Worm (Caenorhabditis elegans): ENCODE results near the gene T05E12.6.

Gene T05E12.6

DNA sequence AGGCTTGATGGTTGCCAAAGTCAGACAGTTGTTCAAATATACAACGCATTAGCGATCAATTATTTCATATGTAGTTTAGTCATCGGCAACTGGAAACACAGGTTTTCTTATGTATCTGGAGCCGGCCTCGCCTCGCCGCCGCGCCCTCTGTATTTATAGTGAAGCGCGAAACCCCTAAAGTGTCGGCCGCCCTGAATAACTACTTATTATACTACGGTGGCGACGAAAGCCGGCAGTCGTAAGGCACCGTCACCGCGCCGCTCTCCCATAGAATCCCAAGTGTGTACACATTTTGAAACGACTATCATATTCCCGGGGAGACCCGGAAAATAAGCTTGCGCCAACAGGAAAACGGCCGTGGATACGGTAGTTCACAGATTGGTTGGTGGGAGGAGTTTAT lies 5.3 kb upstream of the T05E12.6 start:
- no peak for TF ChIP-seq pha-4 (tag; optimal IDR thresholded peaks at IDR 0.05)
- TF ChIP-seq elt-3 (tag; optimal IDR thresholded peaks at IDR 0.05) = no peak
- no peak for TF ChIP-seq flh-1 (GFP tag; optimal IDR thresholded peaks at IDR 0.05)
- TF ChIP-seq sptf-1 (tag; optimal IDR thresholded peaks at IDR 0.05) = no peak
- TF ChIP-seq mep-1 (tag; optimal IDR thresholded peaks at IDR 0.05) = no peak
- no peak for TF ChIP-seq hlh-1 (tag; optimal IDR thresholded peaks at IDR 0.05)

DNA sequence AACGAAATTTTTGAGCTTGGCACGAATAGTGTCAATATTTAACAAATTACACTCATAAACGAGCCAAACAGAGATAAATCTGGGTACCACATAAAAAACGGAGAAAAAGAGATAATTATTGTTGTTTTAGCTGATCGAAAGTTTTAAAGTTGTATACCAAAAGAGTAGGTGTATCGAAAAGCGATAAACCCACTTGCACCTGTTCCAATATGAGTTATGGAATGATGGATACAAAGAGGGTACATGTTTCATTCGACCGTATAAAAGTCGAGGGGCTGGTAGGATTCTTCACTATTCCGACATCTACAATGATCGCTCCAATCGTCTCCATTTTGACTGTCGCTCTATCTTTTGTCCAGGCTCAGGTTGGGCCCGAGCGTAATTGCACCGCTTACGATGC lies 3.0 kb upstream of the T05E12.6 start, which contains the start of gene ZK218.1:
Gene ZK218.1, plus strand, starts transcription at position 301 of the 400 bp plus-strand sequence.
- no peak for TF ChIP-seq nhr-2 (tag; optimal IDR thresholded peaks at IDR 0.05)
- no peak for TF ChIP-seq pha-4 (tag; optimal IDR thresholded peaks at IDR 0.05)
- TF ChIP-seq nhr-76 (tag; optimal IDR thresholded peaks at IDR 0.05) = no peak
- TF ChIP-seq elt-3 (tag; optimal IDR thresholded peaks at IDR 0.05) = no peak
- TF ChIP-seq nhr-12 (tag; optimal IDR thresholded peaks at IDR 0.05) = no peak
- no peak for TF ChIP-seq ceh-43 (GFP tag; optimal IDR thresholded peaks at IDR 0.05)
- TF ChIP-seq sem-2 (GFP tag; optimal IDR thresholded peaks at IDR 0.05) = no peak
- TF ChIP-seq M03D4.4 (tag; optimal IDR thresholded peaks at IDR 0.05) = no peak
- TF ChIP-seq sptf-1 (tag; optimal IDR thresholded peaks at IDR 0.05) = no peak
- TF ChIP-seq tbx-8 (GFP tag; optimal IDR thresholded peaks at IDR 0.05) = no peak
- TF ChIP-seq bed-3 (GFP tag; optimal IDR thresholded peaks at IDR 0.05) = no peak
- TF ChIP-seq ceh-83 (GFP tag; optimal IDR thresholded peaks at IDR 0.05) = no peak
- no peak for TF ChIP-seq lsy-2 (tag; optimal IDR thresholded peaks at IDR 0.05)
- TF ChIP-seq lin-13 (tag; optimal IDR thresholded peaks at IDR 0.05) = no peak
- no peak for TF ChIP-seq lin-32 (GFP tag; optimal IDR thresholded peaks at IDR 0.05)
- no peak for TF ChIP-seq hlh-1 (tag; optimal IDR thresholded peaks at IDR 0.05)
- no peak for TF ChIP-seq snpc-4 (tag; optimal IDR thresholded peaks at IDR 0.05)
- no peak for TF ChIP-seq unc-39 (tag; optimal IDR thresholded peaks at IDR 0.05)
- no peak for TF ChIP-seq unc-62 (GFP tag; optimal IDR thresholded peaks at IDR 0.05)
- no peak for TF ChIP-seq ztf-11 (tag; optimal IDR thresholded peaks at IDR 0.05)

DNA sequence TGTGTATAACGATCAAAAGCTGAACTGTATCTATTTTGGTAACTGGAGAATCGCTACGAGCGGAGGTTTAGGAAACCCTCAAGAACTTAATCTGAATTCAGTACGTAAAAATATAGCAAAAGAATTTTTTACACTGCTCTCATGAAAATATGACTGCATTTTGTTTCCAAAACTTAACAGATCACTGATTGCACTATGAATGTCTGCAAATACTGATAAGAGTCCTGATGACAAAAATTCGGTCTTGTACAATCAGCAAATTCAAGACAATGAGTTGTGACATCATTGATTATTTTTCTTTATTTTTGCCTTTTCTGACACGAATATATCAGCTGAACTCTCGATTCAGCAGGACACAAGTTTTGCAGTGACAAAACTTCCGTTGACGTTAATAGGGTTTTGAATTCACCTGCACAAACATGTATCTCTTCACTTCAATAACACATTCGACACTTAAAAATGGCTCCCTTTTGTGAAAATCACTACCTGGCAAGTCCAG lies 738 bp upstream of the T05E12.6 start, which contains the start of gene srh-237:
Gene srh-237, plus strand, starts transcription at position 449 of the 499 bp plus-strand sequence.
- TF ChIP-seq nhr-2 (tag; optimal IDR thresholded peaks at IDR 0.05) (no peak), tbx-8 (GFP tag; optimal IDR thresholded peaks at IDR 0.05) (no peak), ztf-11 (tag; optimal IDR thresholded peaks at IDR 0.05) (no peak), unc-39 (tag; optimal IDR thresholded peaks at IDR 0.05) (no peak), ces-1 (GFP tag; optimal IDR thresholded peaks at IDR 0.05) (no peak), M03D4.4 (tag; optimal IDR thresholded peaks at IDR 0.05) (no peak), sptf-1 (tag; optimal IDR thresholded peaks at IDR 0.05) (no peak), blmp-1 (tag; optimal IDR thresholded peaks at IDR 0.05) (no peak), lin-13 (tag; optimal IDR thresholded peaks at IDR 0.05) (no peak), mab-5 (tag; optimal IDR thresholded peaks at IDR 0.05) (no peak), mep-1 (tag; optimal IDR thresholded peaks at IDR 0.05) (no peak), ceh-39 (tag; optimal IDR thresholded peaks at IDR 0.05) (no peak), elt-1 (tag; optimal IDR thresholded peaks at IDR 0.05; ENCODE audit: borderline replicate concordance, insufficient read depth) (no peak), pha-4 (tag; optimal IDR thresholded peaks at IDR 0.05) (no peak), unc-62 (GFP tag; optimal IDR thresholded peaks at IDR 0.05) (no peak), bed-3 (GFP tag; optimal IDR thresholded peaks at IDR 0.05) (no peak), nhr-12 (tag; optimal IDR thresholded peaks at IDR 0.05) (no peak)

DNA sequence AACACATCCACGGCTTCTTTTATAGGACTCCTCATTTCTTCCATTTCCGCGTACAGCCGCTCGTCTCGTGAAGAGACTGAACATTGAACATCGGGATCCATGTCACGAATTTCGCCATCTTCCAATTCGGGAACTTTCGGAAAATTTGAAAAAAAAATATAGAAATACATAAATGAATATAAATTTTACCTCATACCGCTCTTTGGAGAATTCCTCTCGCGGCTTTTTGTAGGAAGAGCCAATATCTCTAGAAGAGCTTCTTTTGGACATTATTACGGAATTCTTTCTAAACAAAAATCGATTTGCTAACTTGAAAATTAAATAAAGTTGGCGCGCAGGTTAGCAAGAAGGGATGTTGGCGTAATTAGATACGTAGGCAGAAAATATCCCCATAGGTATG lies 6.5 kb downstream of the T05E12.6 start, which contains the start of gene T05E12.9:
Gene T05E12.9, minus strand, starts transcription at position 101 of the 400 bp plus-strand sequence.
- TF ChIP-seq hlh-1 (tag; optimal IDR thresholded peaks at IDR 0.05) = no peak
- TF ChIP-seq lin-32 (GFP tag; optimal IDR thresholded peaks at IDR 0.05) = no peak
- TF ChIP-seq nhr-76 (tag; optimal IDR thresholded peaks at IDR 0.05) = no peak
- TF ChIP-seq flh-1 (GFP tag; optimal IDR thresholded peaks at IDR 0.05) = no peak
- TF ChIP-seq nhr-28 (tag; optimal IDR thresholded peaks at IDR 0.05) = no peak
- TF ChIP-seq snpc-4 (tag; optimal IDR thresholded peaks at IDR 0.05) = no peak
- TF ChIP-seq M03D4.4 (tag; optimal IDR thresholded peaks at IDR 0.05) = no peak
- no peak for TF ChIP-seq mep-1 (tag; optimal IDR thresholded peaks at IDR 0.05)
- no peak for TF ChIP-seq zip-8 (tag; optimal IDR thresholded peaks at IDR 0.05)

DNA sequence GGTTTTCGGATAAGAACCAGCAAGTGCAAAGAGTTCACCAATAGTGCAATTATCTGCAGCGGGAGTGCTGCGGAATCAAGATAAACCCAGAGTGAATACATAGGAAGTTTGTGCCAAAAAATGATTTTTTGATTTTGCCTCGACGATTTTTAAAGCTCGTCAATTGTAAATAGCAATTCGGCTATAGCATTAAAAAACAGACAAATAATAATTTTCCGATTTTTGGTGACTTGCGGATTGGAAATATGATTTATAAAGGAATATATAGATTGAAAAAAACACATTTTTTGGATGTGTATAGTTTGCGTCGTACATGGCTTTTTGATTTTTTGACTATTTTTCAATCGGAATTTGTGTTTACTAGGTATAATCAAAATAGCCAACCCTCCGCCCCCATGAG lies 9.4 kb downstream of the T05E12.6 start, which contains the start of gene srw-20:
Gene srw-20, minus strand, starts transcription at position 101 of the 400 bp plus-strand sequence.
- no peak for TF ChIP-seq unc-39 (tag; optimal IDR thresholded peaks at IDR 0.05)
- no peak for TF ChIP-seq mep-1 (tag; optimal IDR thresholded peaks at IDR 0.05)
- no peak for TF ChIP-seq M03D4.4 (tag; optimal IDR thresholded peaks at IDR 0.05)
- no peak for TF ChIP-seq unc-62 (GFP tag; optimal IDR thresholded peaks at IDR 0.05)
- no peak for TF ChIP-seq drap-1 (GFP tag; optimal IDR thresholded peaks at IDR 0.05)
- no peak for TF ChIP-seq flh-1 (GFP tag; optimal IDR thresholded peaks at IDR 0.05)
- no peak for TF ChIP-seq sptf-1 (tag; optimal IDR thresholded peaks at IDR 0.05)
- TF ChIP-seq tbx-8 (GFP tag; optimal IDR thresholded peaks at IDR 0.05) = no peak
